Worm (Caenorhabditis elegans) whole organism, L3 larva: ENCODE results near the gene tbx-33.

ENCODE experiments used
- aly-2 ChIP-seq: fragments of 150-350 bp; optimal IDR thresholded peaks from 2 replicates; lab custom pipeline; 2014; ENCODE audit warnings: missing biosample characterization, missing genetic modification characterization
- jun-1 ChIP-seq: fragments of 150-350 bp; optimal IDR thresholded peaks from 2 replicates; lab custom pipeline; 2014; ENCODE audit warnings: missing biosample characterization, missing genetic modification reagents, missing genetic modification characterization
- mdl-1 ChIP-seq: fragments of 150-350 bp; optimal IDR thresholded peaks from 2 replicates; lab custom pipeline; 2014; ENCODE audit warnings: missing biosample characterization, missing genetic modification characterization
- mml-1 ChIP-seq: fragments of 150-350 bp; sonication (generic microtip); optimal IDR thresholded peaks from 3 replicates; lab custom pipeline; 2014; ENCODE audit warnings: missing biosample characterization, missing genetic modification characterization
- nhr-12 ChIP-seq: fragments of 150-350 bp; optimal IDR thresholded peaks from 2 replicates; lab custom pipeline; 2014; ENCODE audit warnings: missing biosample characterization, missing genetic modification characterization
- nhr-23 ChIP-seq: fragments of 150-350 bp; optimal IDR thresholded peaks from 2 replicates; lab custom pipeline; 2014; ENCODE audit warnings: missing biosample characterization, missing genetic modification reagents, missing genetic modification characterization
- nhr-28 ChIP-seq: fragments of 150-350 bp; optimal IDR thresholded peaks from 2 replicates; lab custom pipeline; 2014; ENCODE audit warnings: missing biosample characterization, missing genetic modification characterization
- pha-4 ChIP-seq: fragments of 150-350 bp; optimal IDR thresholded peaks from 2 replicates; lab custom pipeline; 2014; ENCODE audit warnings: missing biosample characterization, missing genetic modification reagents, missing genetic modification characterization

DNA sequence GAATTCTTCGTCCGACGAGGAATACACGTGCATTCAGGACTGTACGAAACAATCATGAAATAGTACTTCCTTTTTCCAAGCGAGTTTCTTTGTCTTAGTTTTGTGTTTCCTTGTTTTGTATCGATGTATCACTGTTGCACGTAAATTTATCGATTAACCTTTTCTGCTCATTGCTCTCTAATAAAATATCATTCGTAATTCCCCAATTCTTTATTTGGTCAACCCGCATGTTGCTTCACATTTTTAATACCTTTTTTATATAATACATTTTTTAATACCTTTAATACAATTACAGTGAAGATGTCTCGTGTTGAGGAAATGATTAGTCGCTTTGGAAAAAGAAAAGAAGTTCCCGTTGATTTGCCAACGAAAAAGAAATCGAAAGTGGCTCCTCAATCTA lies 28.8 kb downstream of the tbx-33 start, which contains the start of gene Y66D12A.1:
- no peak for TF ChIP-seq aly-2 (tag; lab: Kevin White, UChicago)
- TF ChIP-seq nhr-28 (tag; lab: Kevin White, UChicago) = no peak
- TF ChIP-seq mml-1 (tag; lab: Kevin White, UChicago) = no peak
- no peak for TF ChIP-seq nhr-23
- TF ChIP-seq mdl-1 (tag; lab: Kevin White, UChicago) = no peak
- TF ChIP-seq nhr-12 = no peak
- TF ChIP-seq pha-4 (tag; lab: Kevin White, UChicago) = no peak
- no peak for TF ChIP-seq jun-1 (tag; lab: Kevin White, UChicago)
